Worm (Caenorhabditis elegans): ENCODE data around the gene K08D12.3.
A peak's percentile ranks its signal among the peaks of the same experiment; 100 is the strongest.

Gene K08D12.3

DNA sequence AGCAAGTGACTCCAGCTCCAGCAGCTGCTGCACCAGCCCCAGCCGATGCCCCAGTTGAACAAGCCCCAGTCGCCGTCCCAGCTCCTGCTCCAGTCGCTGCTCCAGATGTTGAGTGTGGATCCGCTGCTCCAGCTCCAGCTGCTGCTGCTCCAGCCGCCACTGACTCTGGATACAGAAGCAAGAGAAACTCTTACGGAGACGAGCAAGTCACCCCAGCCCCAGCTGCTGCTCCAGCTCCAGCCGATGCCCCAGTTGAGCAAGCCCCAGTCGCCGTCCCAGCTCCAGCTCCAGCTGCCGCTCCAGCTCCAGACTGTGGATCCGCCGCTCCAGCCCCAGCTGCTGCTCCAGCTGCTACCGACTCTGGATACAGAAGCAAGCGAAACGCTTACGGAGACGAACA lies 11.5 kb downstream of the K08D12.3 start:
- TF ChIP-seq lsy-12 (tag; optimal IDR thresholded peaks at IDR 0.05) (no peak), nhr-237 (tag; optimal IDR thresholded peaks at IDR 0.05) (no peak), nhr-28 (tag; optimal IDR thresholded peaks at IDR 0.05) (no peak), pha-4 (tag; optimal IDR thresholded peaks at IDR 0.05) (no peak), ztf-4 (tag; optimal IDR thresholded peaks at IDR 0.05) (no peak)

ce11 chrIV:1722953-1723352 lies 12.9 kb downstream of the K08D12.3 start:
- TF ChIP-seq lin-39 (tag; optimal IDR thresholded peaks at IDR 0.05) (no peak), aly-2 (tag; optimal IDR thresholded peaks at IDR 0.05) (no peak), ztf-4 (tag; optimal IDR thresholded peaks at IDR 0.05) (no peak), ceh-16 (tag; optimal IDR thresholded peaks at IDR 0.05) (no peak), daf-12 (tag; optimal IDR thresholded peaks at IDR 0.05) (no peak), nhr-25 (tag; optimal IDR thresholded peaks at IDR 0.05) (peak; percentile 25), ama-1 (optimal IDR thresholded peaks at IDR 0.05) (peak; percentile 4), pqm-1 (tag; optimal IDR thresholded peaks at IDR 0.05) (no peak), R02D3.7 (tag; optimal IDR thresholded peaks at IDR 0.05) (no peak), nhr-23 (tag; optimal IDR thresholded peaks at IDR 0.05) (no peak), sea-2 (GFP tag; optimal IDR thresholded peaks at IDR 0.05) (no peak), nhr-43 (tag; optimal IDR thresholded peaks at IDR 0.05; ENCODE audit: poor library complexity, severe bottlenecking) (peak; percentile 23), lin-15B (tag; optimal IDR thresholded peaks at IDR 0.05) (no peak), mdl-1 (tag; optimal IDR thresholded peaks at IDR 0.05) (no peak), ceh-82 (tag; optimal IDR thresholded peaks at IDR 0.05) (no peak), nhr-11 (tag; optimal IDR thresholded peaks at IDR 0.05) (no peak), tbx-2 (tag; optimal IDR thresholded peaks at IDR 0.05) (no peak)

DNA sequence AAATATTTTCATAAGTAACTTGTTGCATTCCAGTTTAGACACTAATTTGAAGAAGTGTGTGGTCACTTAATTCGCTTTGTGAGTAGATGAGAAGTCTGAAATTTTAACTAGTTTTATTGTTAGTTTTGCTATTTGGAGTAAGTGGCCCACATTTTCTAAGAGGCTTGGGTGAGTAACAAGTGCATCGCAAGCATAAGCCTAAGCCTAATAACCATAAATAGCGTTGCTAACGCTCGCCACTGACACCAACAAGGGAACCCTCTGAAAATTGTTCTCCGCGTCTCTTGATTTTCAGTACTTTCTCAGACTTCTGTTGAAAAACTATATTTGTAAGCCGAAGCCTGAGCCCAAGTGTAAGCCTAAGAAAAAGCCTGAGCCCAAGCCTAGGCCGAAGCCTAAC lies 14.2 kb downstream of the K08D12.3 start, which contains the start of gene epic-3:
epic-3 (minus strand) TSS at position 101 of the 400 bp plus-strand sequence.
- TF ChIP-seq ztf-4 (tag; optimal IDR thresholded peaks at IDR 0.05) (no peak), unc-39 (tag; optimal IDR thresholded peaks at IDR 0.05) (no peak), R02D3.7 (tag; optimal IDR thresholded peaks at IDR 0.05) (no peak), aly-2 (tag; optimal IDR thresholded peaks at IDR 0.05) (no peak), daf-12 (tag; optimal IDR thresholded peaks at IDR 0.05) (no peak), elt-2 (tag; optimal IDR thresholded peaks at IDR 0.05) (no peak), fkh-10 (GFP tag; optimal IDR thresholded peaks at IDR 0.05) (no peak), mml-1 (tag; optimal IDR thresholded peaks at IDR 0.05) (no peak), skn-1 (tag; optimal IDR thresholded peaks at IDR 0.05) (no peak), nhr-67 (tag; optimal IDR thresholded peaks at IDR 0.05) (no peak), nhr-28 (tag; optimal IDR thresholded peaks at IDR 0.05) (no peak), ZK546.5 (tag; optimal IDR thresholded peaks at IDR 0.05) (no peak), ceh-9 (tag; optimal IDR thresholded peaks at IDR 0.05) (no peak), pha-4 (tag; optimal IDR thresholded peaks at IDR 0.05) (no peak), nhr-25 (tag; optimal IDR thresholded peaks at IDR 0.05) (no peak), ztf-11 (tag; optimal IDR thresholded peaks at IDR 0.05) (no peak), nhr-11 (tag; optimal IDR thresholded peaks at IDR 0.05) (no peak), sea-2 (GFP tag; optimal IDR thresholded peaks at IDR 0.05) (no peak), hmg-11 (tag; optimal IDR thresholded peaks at IDR 0.05) (no peak)

DNA sequence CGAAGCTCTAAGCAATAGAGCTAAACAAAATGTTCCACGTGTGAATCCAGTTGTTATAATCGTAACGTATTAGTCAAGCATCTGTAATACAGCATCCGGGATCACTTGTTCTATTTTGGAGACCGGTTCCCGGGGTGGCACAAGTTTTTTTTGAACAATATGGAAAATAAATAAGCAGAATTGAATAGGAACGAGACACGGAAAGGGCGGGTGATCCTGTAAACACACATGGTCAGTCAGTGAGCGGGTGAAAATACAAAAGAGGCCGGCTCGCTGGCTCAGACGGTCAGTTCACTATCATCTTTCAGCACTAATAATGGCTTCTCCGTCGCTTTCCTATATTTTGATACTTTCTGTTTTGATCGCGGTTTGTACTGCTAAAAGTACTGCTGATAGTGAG lies 15.8 kb downstream of the K08D12.3 start, which contains the start of gene K08D12.8:
K08D12.8 (plus strand) TSS at position 301 of the 400 bp plus-strand sequence.
- TF ChIP-seq snpc-4 (tag; optimal IDR thresholded peaks at IDR 0.05): no peak
- no peak for TF ChIP-seq ama-1 (optimal IDR thresholded peaks at IDR 0.05)
- no peak for TF ChIP-seq lin-39 (tag; optimal IDR thresholded peaks at IDR 0.05)
- no peak for TF ChIP-seq ztf-11 (tag; optimal IDR thresholded peaks at IDR 0.05)
- TF ChIP-seq tbx-2 (tag; optimal IDR thresholded peaks at IDR 0.05): no peak
- TF ChIP-seq nhr-77 (tag; optimal IDR thresholded peaks at IDR 0.05): no peak

DNA sequence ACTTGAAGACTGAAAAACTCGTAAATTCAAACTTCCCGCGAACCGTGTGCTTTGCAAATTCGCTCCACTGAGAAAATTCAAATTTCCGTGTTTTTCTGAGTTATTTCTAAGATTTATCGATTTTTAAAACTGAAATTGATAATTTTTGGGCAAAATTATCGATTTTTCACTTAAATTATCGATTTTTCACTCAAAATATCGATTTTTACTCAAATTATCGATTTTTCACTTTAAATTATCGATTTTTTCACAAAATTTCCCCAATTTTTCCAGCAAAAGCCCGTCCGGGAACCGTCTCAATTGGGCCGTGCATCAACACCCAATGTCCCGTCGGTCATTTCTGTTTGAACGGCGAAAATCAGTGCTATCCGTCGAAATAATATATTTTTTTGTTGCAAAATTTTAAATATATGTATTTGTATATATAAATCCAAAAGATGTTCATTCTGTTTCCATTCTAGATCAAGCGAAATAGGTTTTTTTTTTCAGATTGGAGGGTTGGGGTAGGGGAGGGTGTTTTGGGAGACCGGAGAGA lies 17.5 kb downstream of the K08D12.3 start:
- TF ChIP-seq ceh-28 (tag; optimal IDR thresholded peaks at IDR 0.05): peak; percentile 97
- TF ChIP-seq R02D3.7 (tag; optimal IDR thresholded peaks at IDR 0.05): no peak

DNA sequence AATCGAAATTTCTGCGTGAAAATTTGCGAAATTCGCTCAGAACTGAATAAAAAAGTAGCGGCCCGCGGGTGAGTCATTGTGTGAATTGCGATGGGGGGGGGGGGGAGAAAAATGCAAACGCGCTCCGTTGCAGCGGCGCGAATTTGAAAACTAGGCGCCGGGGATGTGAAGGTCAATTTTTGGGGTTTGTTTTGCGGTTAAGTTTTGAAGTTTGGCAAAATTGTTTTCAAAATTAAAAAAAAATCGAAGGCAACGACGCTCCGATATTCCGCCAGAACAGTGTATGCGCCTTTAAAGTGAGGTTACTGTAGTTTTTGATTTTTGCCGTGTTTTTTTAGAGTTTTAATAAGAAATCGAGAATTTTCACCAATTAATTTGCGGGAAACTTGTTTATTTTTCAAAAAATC lies 28.3 kb downstream of the K08D12.3 start:
- TF ChIP-seq tbx-2 (tag; optimal IDR thresholded peaks at IDR 0.05): no peak
- TF ChIP-seq nhr-67 (tag; optimal IDR thresholded peaks at IDR 0.05): no peak
- peak; percentile 77 for TF ChIP-seq nhr-23 (tag; optimal IDR thresholded peaks at IDR 0.05)
- TF ChIP-seq nhr-11 (tag; optimal IDR thresholded peaks at IDR 0.05): no peak
- peak; percentile 37 for TF ChIP-seq jun-1 (tag; optimal IDR thresholded peaks at IDR 0.05)
- TF ChIP-seq R02D3.7 (tag; optimal IDR thresholded peaks at IDR 0.05): no peak
- no peak for TF ChIP-seq pqm-1 (tag; optimal IDR thresholded peaks at IDR 0.05)
- peak; percentile 73 for TF ChIP-seq lin-39 (tag; optimal IDR thresholded peaks at IDR 0.05)
- TF ChIP-seq skn-1 (tag; optimal IDR thresholded peaks at IDR 0.05): no peak
- no peak for TF ChIP-seq ceh-9 (tag; optimal IDR thresholded peaks at IDR 0.05)
- TF ChIP-seq lsy-12 (tag; optimal IDR thresholded peaks at IDR 0.05): peak; percentile 15
- TF ChIP-seq nhr-77 (tag; optimal IDR thresholded peaks at IDR 0.05): no peak
- no peak for TF ChIP-seq egl-27 (tag; optimal IDR thresholded peaks at IDR 0.05)
- TF ChIP-seq ceh-82 (tag; optimal IDR thresholded peaks at IDR 0.05): no peak
- TF ChIP-seq pha-4 (tag; optimal IDR thresholded peaks at IDR 0.05): peak; percentile 21
- no peak for TF ChIP-seq nhr-12 (tag; optimal IDR thresholded peaks at IDR 0.05)
- TF ChIP-seq mdl-1 (tag; optimal IDR thresholded peaks at IDR 0.05): no peak
- TF ChIP-seq nhr-76 (tag; optimal IDR thresholded peaks at IDR 0.05): no peak
- TF ChIP-seq nhr-237 (tag; optimal IDR thresholded peaks at IDR 0.05): no peak
- TF ChIP-seq unc-39 (tag; optimal IDR thresholded peaks at IDR 0.05): no peak
- TF ChIP-seq nhr-28 (tag; optimal IDR thresholded peaks at IDR 0.05): no peak
- TF ChIP-seq ama-1 (optimal IDR thresholded peaks at IDR 0.05): peak; percentile 75
- no peak for TF ChIP-seq ZK546.5 (tag; optimal IDR thresholded peaks at IDR 0.05)
- TF ChIP-seq nhr-25 (tag; optimal IDR thresholded peaks at IDR 0.05): peak; percentile 60
- TF ChIP-seq eor-1 (tag; optimal IDR thresholded peaks at IDR 0.05): no peak
- no peak for TF ChIP-seq unc-62 (GFP tag; optimal IDR thresholded peaks at IDR 0.05)
- TF ChIP-seq sea-2 (GFP tag; optimal IDR thresholded peaks at IDR 0.05): no peak
